Worm (Caenorhabditis elegans) whole organism, young adult: Measurements from ENCODE around the gene F02D10.2.

Experiments
- C17E4.6 ChIP-seq: fragments of 200-800 bp; sonication (Bioruptor generic); IDR thresholded peaks from 2 replicates; pipeline ENCODE4 v1.3.6; 2022; ENCODE audit warnings: missing genetic modification reagents, missing genetic modification characterization, missing compliant biosample characterization
- F23B12.7 ChIP-seq: sonication (generic microtip); optimal IDR thresholded peaks from 2 replicates; lab custom pipeline; 2017; ENCODE audit warnings: missing genetic modification characterization, mild to moderate bottlenecking, missing compliant biosample characterization, antibody characterized with exemption, moderate library complexity; ENCODE audit not compliant: insufficient read depth
- F57C9.4 ChIP-seq: sonication (generic microtip); optimal IDR thresholded peaks from 2 replicates; lab custom pipeline; 2017; ENCODE audit warnings: mild to moderate bottlenecking, missing genetic modification characterization, missing compliant biosample characterization
- Y53F4B.3 ChIP-seq: fragments of 200-800 bp; sonication (Bioruptor generic); IDR thresholded peaks from 2 replicates; pipeline ENCODE4 v1.3.6; 2022; ENCODE audit warnings: missing genetic modification reagents, missing genetic modification characterization, missing compliant biosample characterization
- Y67H2A.10 ChIP-seq: fragments of 200-800 bp; sonication (Bioruptor generic); conservative IDR thresholded peaks from 2 replicates; pipeline ENCODE4 v1.3.6; 2022; ENCODE audit warnings: missing genetic modification reagents, missing genetic modification characterization, missing compliant biosample characterization
- akir-1 ChIP-seq: fragments of 200-800 bp; sonication (Bioruptor generic); optimal IDR thresholded peaks from 2 replicates; lab custom pipeline; 2018; ENCODE audit warnings: mild to moderate bottlenecking, missing genetic modification characterization, moderate library complexity, missing compliant biosample characterization
- ama-1 ChIP-seq, 3 experiments: fragments of 150-350 bp in 1 of 3; sonication (generic microtip) in 2 of 3; optimal IDR thresholded peaks; 2 replicates each; lab custom pipeline; 2014 to 2018; ENCODE audit warnings: missing biosample characterization in 2 of 3, missing genetic modification characterization in 2 of 3, missing genetic modification reagents in 2 of 3
- aptf-3 ChIP-seq: fragments of 200-800 bp; sonication (Bioruptor generic); IDR thresholded peaks from 2 replicates; pipeline ENCODE4 v1.3.6; 2022; ENCODE audit warnings: missing genetic modification characterization, missing compliant biosample characterization
- attf-5 ChIP-seq: fragments of 200-800 bp; sonication (Bioruptor generic); optimal IDR thresholded peaks from 2 replicates; lab custom pipeline; 2018; ENCODE audit warnings: mild to moderate bottlenecking, missing genetic modification characterization, missing compliant biosample characterization
- bed-2 ChIP-seq: fragments of 200-800 bp; sonication (Bioruptor generic); IDR thresholded peaks from 2 replicates; pipeline ENCODE4 v1.3.6; 2022; ENCODE audit warnings: missing genetic modification reagents, missing genetic modification characterization, missing compliant biosample characterization
- ccch-3 ChIP-seq: fragments of 200-800 bp; sonication (Bioruptor generic); optimal IDR thresholded peaks from 2 replicates; lab custom pipeline; 2018; ENCODE audit warnings: mild to moderate bottlenecking, missing genetic modification characterization, missing compliant biosample characterization
- ceh-100 ChIP-seq: fragments of 200-800 bp; sonication (Bioruptor generic); IDR thresholded peaks from 2 replicates; pipeline ENCODE4 v1.3.6; 2022; ENCODE audit warnings: missing genetic modification reagents, missing genetic modification characterization, missing compliant biosample characterization
- ceh-91 ChIP-seq: fragments of 200-800 bp; sonication (Bioruptor generic); IDR thresholded peaks from 2 replicates; pipeline ENCODE4 v1.3.6; 2022; ENCODE audit warnings: missing genetic modification reagents, missing genetic modification characterization, missing compliant biosample characterization
- egl-44 ChIP-seq: fragments of 200-800 bp; sonication (Bioruptor generic); IDR thresholded peaks from 2 replicates; pipeline ENCODE4 v1.3.6; 2022; ENCODE audit warnings: missing genetic modification reagents, missing genetic modification characterization, missing compliant biosample characterization
- gei-17 ChIP-seq: fragments of 200-800 bp; sonication (Bioruptor generic); optimal IDR thresholded peaks from 2 replicates; lab custom pipeline; 2018; ENCODE audit warnings: mild to moderate bottlenecking, missing genetic modification characterization, missing compliant biosample characterization
- him-1 ChIP-seq: sonication (generic microtip); optimal IDR thresholded peaks from 2 replicates; lab custom pipeline; 2016; ENCODE audit warnings: missing genotype, missing genetic modification reagents, missing genetic modification characterization, missing compliant biosample characterization
- hmg-1.2 ChIP-seq: fragments of 200-800 bp; sonication (Bioruptor generic); IDR thresholded peaks from 2 replicates; pipeline ENCODE4 v1.3.6; 2022; ENCODE audit warnings: missing genetic modification reagents, missing genetic modification characterization, missing compliant biosample characterization
- let-607 ChIP-seq, 2 experiments: fragments of 200-800 bp in 1 of 2; sonication (Bioruptor generic) in 1 of 2; sonication (generic microtip) in 1 of 2; optimal IDR thresholded peaks; 2 replicates each; lab custom pipeline; 2016 to 2018; ENCODE audit warnings: mild to moderate bottlenecking in 2 of 2, missing compliant biosample characterization in 2 of 2, missing genetic modification characterization in 2 of 2, moderate library complexity in 2 of 2, missing genotype in 1 of 2
- lin-54 ChIP-seq: fragments of 200-800 bp; sonication (Bioruptor generic); optimal IDR thresholded peaks from 2 replicates; lab custom pipeline; 2018; ENCODE audit warnings: mild to moderate bottlenecking, missing genetic modification characterization, missing compliant biosample characterization
- lsy-27 ChIP-seq: sonication (generic microtip); optimal IDR thresholded peaks from 2 replicates; lab custom pipeline; 2017; ENCODE audit warnings: missing genetic modification characterization, mild to moderate bottlenecking, missing compliant biosample characterization, antibody characterized with exemption, missing genotype, borderline replicate concordance; ENCODE audit not compliant: insufficient read depth
- mcd-1 ChIP-seq: fragments of 200-800 bp; sonication (Bioruptor generic); IDR thresholded peaks from 2 replicates; pipeline ENCODE4 v1.3.6; 2022; ENCODE audit warnings: missing genetic modification reagents, missing genetic modification characterization, missing compliant biosample characterization
- nfya-1 ChIP-seq: sonication (generic microtip); optimal IDR thresholded peaks from 2 replicates; lab custom pipeline; 2017; ENCODE audit warnings: antibody characterized with exemption, missing compliant biosample characterization, missing genetic modification characterization, borderline replicate concordance; ENCODE audit not compliant: insufficient read depth
- nfya-2 ChIP-seq: fragments of 200-800 bp; sonication (Bioruptor generic); IDR thresholded peaks from 2 replicates; pipeline ENCODE4 v1.3.6; 2022; ENCODE audit warnings: missing genetic modification reagents, missing genetic modification characterization, missing compliant biosample characterization
- nhr-120 ChIP-seq: fragments of 200-800 bp; sonication (Bioruptor generic); IDR thresholded peaks from 2 replicates; pipeline ENCODE4 v1.3.6; 2022; ENCODE audit warnings: missing genetic modification characterization, missing compliant biosample characterization
- nhr-80 ChIP-seq: sonication (generic microtip); optimal IDR thresholded peaks from 2 replicates; lab custom pipeline; 2016; ENCODE audit warnings: missing genetic modification characterization, missing compliant biosample characterization
- pha-4 ChIP-seq: fragments of 150-350 bp; sonication (generic microtip); optimal IDR thresholded peaks from 2 replicates; lab custom pipeline; 2014; ENCODE audit warnings: missing biosample characterization, missing genetic modification reagents, missing genetic modification characterization
- rpc-1 ChIP-seq, 2 experiments: fragments of 150-350 bp in 1 of 2; sonication (generic microtip) in 1 of 2; optimal IDR thresholded peaks; 2 replicates each; lab custom pipeline; 2014 to 2018; ENCODE audit warnings: missing biosample characterization in 1 of 2, missing genetic modification characterization in 1 of 2, missing genetic modification reagents in 1 of 2, missing genotype in 1 of 2
- snpc-1.1 ChIP-seq: sonication (generic microtip); optimal IDR thresholded peaks from 2 replicates; lab custom pipeline; 2017; ENCODE audit warnings: missing genetic modification characterization, mild to moderate bottlenecking, missing compliant biosample characterization, antibody characterized with exemption, moderate library complexity, missing genotype, missing genetic modification reagents; ENCODE audit not compliant: insufficient read depth
- tbx-9 ChIP-seq: sonication (generic microtip); optimal IDR thresholded peaks from 2 replicates; lab custom pipeline; 2016; ENCODE audit warnings: borderline replicate concordance, missing genetic modification characterization, inconsistent platforms, missing compliant biosample characterization
- unc-62 ChIP-seq: fragments of 150-350 bp; optimal IDR thresholded peaks from 2 replicates; lab custom pipeline; 2014; ENCODE audit warnings: missing biosample characterization, missing genetic modification reagents, missing genetic modification characterization
- xnd-1 ChIP-seq: sonication (generic microtip); optimal IDR thresholded peaks from 2 replicates; lab custom pipeline; 2016; ENCODE audit warnings: missing genotype, missing genetic modification reagents, missing genetic modification characterization, missing compliant biosample characterization
- zfh-2 ChIP-seq: fragments of 200-800 bp; sonication (Bioruptor generic); conservative IDR thresholded peaks from 2 replicates; pipeline ENCODE4 v1.3.6; 2022; ENCODE audit warnings: missing genetic modification reagents, missing genetic modification characterization, missing compliant biosample characterization
- zim-3 ChIP-seq: sonication (generic microtip); optimal IDR thresholded peaks from 2 replicates; lab custom pipeline; 2017; ENCODE audit warnings: mild to moderate bottlenecking, missing genetic modification characterization, moderate library complexity, missing compliant biosample characterization
- ztf-28 ChIP-seq: fragments of 200-800 bp; sonication (Bioruptor generic); IDR thresholded peaks from 2 replicates; pipeline ENCODE4 v1.3.6; 2022; ENCODE audit warnings: missing genetic modification reagents, missing genetic modification characterization, missing compliant biosample characterization
- ztf-3 ChIP-seq: fragments of 200-800 bp; sonication (Bioruptor generic); optimal IDR thresholded peaks from 2 replicates; lab custom pipeline; 2018; ENCODE audit warnings: mild to moderate bottlenecking, missing genetic modification characterization, missing compliant biosample characterization
- ztf-6 ChIP-seq: fragments of 200-800 bp; sonication (Bioruptor generic); IDR thresholded peaks from 2 replicates; pipeline ENCODE4 v1.3.6; 2022; ENCODE audit warnings: missing genetic modification reagents, missing genetic modification characterization, missing compliant biosample characterization

The F02D10.2 gene

DNA sequence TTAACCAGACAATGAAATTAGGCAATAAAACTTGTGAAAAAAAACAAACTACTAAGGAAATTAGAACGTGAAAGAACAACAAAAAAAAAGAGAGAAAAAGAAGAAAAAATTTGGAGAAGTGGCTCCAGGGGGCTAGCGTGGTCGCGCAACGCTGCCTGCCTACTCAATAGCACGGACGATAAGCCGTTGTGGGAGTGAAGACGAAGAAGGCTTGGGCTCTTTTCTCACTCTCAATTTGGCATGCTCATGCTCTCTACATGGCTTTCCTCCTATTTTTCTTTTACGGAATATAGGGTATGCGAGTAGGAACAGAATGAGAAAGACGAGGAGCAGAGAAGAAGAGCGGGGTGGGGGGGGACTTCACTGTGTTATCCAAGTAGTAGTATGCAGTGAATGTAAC is 38.6 kb upstream of the F02D10.2 start (continued):
- no peak for TF ChIP-seq nfya-2 (GFP tag; lab: Robert Waterston, UW)
- TF ChIP-seq zfh-2 (GFP tag; lab: Robert Waterston, UW) = peak; percentile 46; the same call in 1 of the 2 replicates
- TF ChIP-seq F57C9.4 (tag; lab: Kevin White, UChicago) = no peak
- TF ChIP-seq him-1 (tag; lab: Kevin White, UChicago) = no peak
- no peak for TF ChIP-seq bed-2 (GFP tag; lab: Robert Waterston, UW)
- no peak for TF ChIP-seq ceh-100 (GFP tag; lab: Robert Waterston, UW)
- no peak for TF ChIP-seq rpc-1 (optimal IDR thresholded peaks at IDR 0.05; lab: Kevin White, UChicago)
- TF ChIP-seq rpc-1 (tag; optimal IDR thresholded peaks at IDR 0.05; lab: Kevin White, UChicago) = no peak
- TF ChIP-seq xnd-1 = no peak
- TF ChIP-seq attf-5 (GFP tag; lab: Kevin White, UChicago) = no peak
- TF ChIP-seq, all 124 proteins: peak for 4

DNA sequence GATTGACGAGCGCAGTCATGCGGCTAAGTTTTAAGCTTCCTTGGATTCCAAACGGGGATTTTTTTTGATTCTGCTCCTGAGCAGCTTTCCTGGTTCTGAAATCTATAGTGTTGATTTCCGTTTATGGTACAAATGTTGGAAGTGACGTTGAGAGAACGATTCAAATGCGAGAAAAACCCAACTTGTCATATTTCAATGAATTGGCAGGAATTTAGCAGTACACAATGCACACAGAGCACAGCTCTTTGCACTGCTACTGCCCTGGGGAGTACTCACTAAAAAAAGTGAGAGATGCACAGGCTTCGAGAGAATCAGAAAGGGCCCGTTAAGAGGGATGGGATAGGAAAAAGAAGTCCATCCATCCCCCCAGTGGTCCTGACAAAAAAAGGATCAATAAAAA is 36.9 kb upstream of the F02D10.2 start, which contains the start of gene sad-1:
sad-1 (minus strand) TSS at position 101 of the 400 bp plus-strand sequence.
- TF ChIP-seq C17E4.6 (GFP tag; lab: Robert Waterston, UW) (no peak), lsy-27 (tag; lab: Kevin White, UChicago) (no peak), nhr-120 (GFP tag; lab: Robert Waterston, UW) (no peak), let-607 (tag; optimal IDR thresholded peaks at IDR 0.05; lab: Kevin White, UChicago) (no peak), lin-54 (no peak), nhr-80 (tag; lab: Kevin White, UChicago) (no peak)

ce11 chrX:13499923-13500322 is 36.2 kb upstream of the F02D10.2 start:
- TF ChIP-seq xnd-1 = no peak
- TF ChIP-seq gei-17 (GFP tag; lab: Kevin White, UChicago) = no peak
- no peak for TF ChIP-seq egl-44 (GFP tag; lab: Robert Waterston, UW)
- no peak for TF ChIP-seq F57C9.4 (tag; lab: Kevin White, UChicago)
- TF ChIP-seq ccch-3 (GFP tag; lab: Kevin White, UChicago) = no peak
- TF ChIP-seq attf-5 (GFP tag; lab: Kevin White, UChicago) = no peak
- TF ChIP-seq snpc-1.1 (tag; lab: Kevin White, UChicago) = no peak
- TF ChIP-seq pha-4 (tag; lab: Kevin White, UChicago) = no peak
- no peak for TF ChIP-seq Y53F4B.3 (GFP tag; lab: Robert Waterston, UW)
- TF ChIP-seq nfya-1 (tag; lab: Kevin White, UChicago) = no peak
- no peak for TF ChIP-seq ztf-28
- no peak for TF ChIP-seq ztf-6 (GFP tag; lab: Robert Waterston, UW)
- no peak for TF ChIP-seq him-1 (tag; lab: Kevin White, UChicago)
- no peak for TF ChIP-seq akir-1 (GFP tag; lab: Kevin White, UChicago)
- no peak for TF ChIP-seq hmg-1.2 (GFP tag; lab: Robert Waterston, UW)
- no peak for TF ChIP-seq tbx-9 (tag; lab: Kevin White, UChicago)
- TF ChIP-seq aptf-3 (GFP tag; lab: Robert Waterston, UW) = no peak
- TF ChIP-seq mcd-1 = no peak
- no peak for TF ChIP-seq ceh-91 (GFP tag; lab: Robert Waterston, UW)
- no peak for TF ChIP-seq unc-62 (GFP tag; lab: Kevin White, UChicago)

ce11 chrX:13499098-13499497 is 35.4 kb upstream of the F02D10.2 start:
- TF ChIP-seq ztf-3 (GFP tag; lab: Kevin White, UChicago) (no peak), zim-3 (tag; lab: Kevin White, UChicago) (no peak), F23B12.7 (tag; lab: Kevin White, UChicago) (no peak), Y67H2A.10 (no peak), ama-1 (optimal IDR thresholded peaks at IDR 0.05; lab: Kevin White, UChicago) (no peak), ama-1 (GFP tag; optimal IDR thresholded peaks at IDR 0.05; lab: Kevin White, UChicago) (no peak)
